Fruit fly (Drosophila melanogaster): ENCODE measurements around the gene wrm2.

- no peak for TF ChIP-seq Clk (GFP tag; optimal IDR thresholded peaks at IDR 0.05)
- no peak for TF ChIP-seq Hr96 (GFP tag; optimal IDR thresholded peaks at IDR 0.05)
- TF ChIP-seq pad (GFP tag; optimal IDR thresholded peaks at IDR 0.05), result no peak
- no peak for TF ChIP-seq bab1 (GFP tag; optimal IDR thresholded peaks at IDR 0.05)
- TF ChIP-seq kay (GFP tag; ENCODE audit: borderline replicate concordance), result peak; percentile 46
- TF ChIP-seq CG14711 (tag; optimal IDR thresholded peaks at IDR 0.05), result no peak
- no peak for TF ChIP-seq cic (GFP tag; optimal IDR thresholded peaks at IDR 0.05)
- TF ChIP-seq Mnt (GFP tag; optimal IDR thresholded peaks at IDR 0.05), result no peak
- TF ChIP-seq CG5204 (GFP tag; optimal IDR thresholded peaks at IDR 0.05), result no peak
- no peak for TF ChIP-seq cnc (optimal IDR thresholded peaks at IDR 0.05)
- no peak for TF ChIP-seq toe (GFP tag; optimal IDR thresholded peaks at IDR 0.05)
- no peak for TF ChIP-seq tj (GFP tag; optimal IDR thresholded peaks at IDR 0.05)
- no peak for TF ChIP-seq Crg-1 (GFP tag; optimal IDR thresholded peaks at IDR 0.05)
Measured at dm6 chr3L:7371290-7371689, 36.3 kb upstream of the wrm2 start.

Measured in whole organism, adult.